Worm (Caenorhabditis elegans) whole organism, mixed stage, embryonic: Measurements from ENCODE around the gene mrpl-18.

ENCODE experiments used
- bed-3 ChIP-seq: fragments of 200-800 bp; sonication (Bioruptor generic); optimal IDR thresholded peaks from 3 replicates; lab custom pipeline; 2018; ENCODE audit warnings: mild to moderate bottlenecking, missing genetic modification characterization, moderate library complexity, missing compliant biosample characterization
- ceh-43 ChIP-seq: fragments of 200-800 bp; sonication (Bioruptor generic); optimal IDR thresholded peaks from 2 replicates; lab custom pipeline; 2018; ENCODE audit warnings: mild to moderate bottlenecking, missing genetic modification characterization, moderate library complexity, missing compliant biosample characterization
- ces-1 ChIP-seq: fragments of 150-350 bp; optimal IDR thresholded peaks from 2 replicates; lab custom pipeline; 2014; ENCODE audit warnings: missing biosample characterization, missing genetic modification reagents, missing genetic modification characterization
- drap-1 ChIP-seq: fragments of 200-800 bp; sonication (Bioruptor generic); optimal IDR thresholded peaks from 3 replicates; lab custom pipeline; 2018; ENCODE audit warnings: mild to moderate bottlenecking, missing genetic modification characterization, missing compliant biosample characterization
- elt-3 ChIP-seq: fragments of 150-350 bp; optimal IDR thresholded peaks from 2 replicates; lab custom pipeline; 2014; ENCODE audit warnings: missing biosample characterization, missing genetic modification characterization
- lin-13 ChIP-seq: fragments of 150-350 bp; optimal IDR thresholded peaks from 2 replicates; lab custom pipeline; 2014; ENCODE audit warnings: missing biosample characterization, missing genetic modification characterization
- lsy-2 ChIP-seq: fragments of 150-350 bp; optimal IDR thresholded peaks from 2 replicates; lab custom pipeline; 2014; ENCODE audit warnings: missing biosample characterization, missing genetic modification characterization
- nhr-12 ChIP-seq: fragments of 150-350 bp; optimal IDR thresholded peaks from 2 replicates; lab custom pipeline; 2014; ENCODE audit warnings: missing biosample characterization, missing genetic modification characterization
- pha-4 ChIP-seq: fragments of 150-350 bp; optimal IDR thresholded peaks from 2 replicates; lab custom pipeline; 2018; ENCODE audit warnings: missing biosample characterization, missing genetic modification reagents, missing genetic modification characterization
- snpc-4 ChIP-seq: fragments of 150-350 bp; optimal IDR thresholded peaks from 2 replicates; lab custom pipeline; 2014; ENCODE audit warnings: missing biosample characterization, missing genetic modification characterization
- sptf-1 ChIP-seq: sonication (generic microtip); optimal IDR thresholded peaks from 2 replicates; lab custom pipeline; 2017; ENCODE audit warnings: mild to moderate bottlenecking, missing genetic modification characterization, moderate library complexity, missing compliant biosample characterization
- tbx-8 ChIP-seq: fragments of 200-800 bp; sonication (Bioruptor generic); optimal IDR thresholded peaks from 2 replicates; lab custom pipeline; 2018; ENCODE audit warnings: mild to moderate bottlenecking, missing genetic modification characterization, moderate library complexity, missing compliant biosample characterization
- unc-120 ChIP-seq: sonication (generic microtip); optimal IDR thresholded peaks from 2 replicates; lab custom pipeline; 2017; ENCODE audit warnings: missing genetic modification characterization, missing compliant biosample characterization; ENCODE audit not compliant: poor library complexity, severe bottlenecking
- ztf-11 ChIP-seq: fragments of 150-350 bp; optimal IDR thresholded peaks from 2 replicates; lab custom pipeline; 2014; ENCODE audit warnings: missing biosample characterization, missing genetic modification characterization

DNA sequence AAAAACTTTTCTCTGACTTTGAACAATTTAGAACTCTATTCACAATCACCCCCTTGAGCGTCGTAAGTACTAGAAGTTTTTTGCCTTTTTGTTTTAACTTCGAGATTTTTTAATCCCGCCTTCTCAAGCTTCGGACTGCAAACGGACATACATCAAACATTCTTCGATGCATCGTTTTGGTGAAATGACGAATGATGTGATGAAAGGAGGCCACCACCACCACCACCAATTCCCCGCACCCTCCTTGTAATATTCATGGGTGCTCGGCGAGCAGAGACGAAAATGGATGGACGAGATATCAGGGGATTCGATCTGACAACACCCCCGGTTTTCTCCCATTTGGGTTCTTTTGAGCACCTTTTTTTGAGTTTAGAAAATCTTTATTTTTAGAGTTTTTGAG, 1.2 kb downstream of the mrpl-18 start:
- TF ChIP-seq elt-3 (no peak), snpc-4 (tag; lab: Kevin White, UChicago) (no peak), nhr-12 (tag; lab: Kevin White, UChicago) (no peak), lsy-2 (no peak), pha-4 (tag; lab: Kevin White, UChicago) (no peak), bed-3 (no peak), ztf-11 (tag; lab: Kevin White, UChicago) (no peak), tbx-8 (GFP tag; lab: Kevin White, UChicago) (no peak), sptf-1 (tag; lab: Kevin White, UChicago) (no peak), lin-13 (tag; lab: Kevin White, UChicago) (no peak), drap-1 (GFP tag; lab: Kevin White, UChicago) (no peak), ces-1 (no peak), unc-120 (tag; lab: Kevin White, UChicago) (no peak), ceh-43 (GFP tag; lab: Kevin White, UChicago) (no peak)
